Worm (Caenorhabditis elegans) whole organism, early embryonic: ENCODE data around the gene pid-1.

ENCODE experiments used
- ama-1 ChIP-seq: fragments of 150-350 bp; optimal IDR thresholded peaks from 2 replicates; lab custom pipeline; 2014
- ceh-36 ChIP-seq: sonication (generic microtip); optimal IDR thresholded peaks from 2 replicates; lab custom pipeline; 2016; ENCODE audit warnings: missing genetic modification characterization, inconsistent platforms, missing compliant biosample characterization
- ets-7 ChIP-seq: sonication (generic microtip); optimal IDR thresholded peaks from 2 replicates; lab custom pipeline; 2016; ENCODE audit warnings: missing genotype, missing genetic modification characterization, missing compliant biosample characterization
- hmbx-1 ChIP-seq: sonication (generic microtip); optimal IDR thresholded peaks from 2 replicates; lab custom pipeline; 2016; ENCODE audit warnings: mild to moderate bottlenecking, missing genetic modification characterization, missing compliant biosample characterization
- tbx-11 ChIP-seq: fragments of 200-800 bp; sonication (Bioruptor generic); IDR thresholded peaks from 2 replicates; pipeline ENCODE4 v1.3.6; 2022; ENCODE audit warnings: missing genetic modification characterization, missing compliant biosample characterization
- tbx-37 ChIP-seq: fragments of 200-800 bp; sonication (Bioruptor generic); conservative IDR thresholded peaks from 2 replicates; pipeline ENCODE4 v1.3.6; 2022; ENCODE audit warnings: missing genetic modification reagents, missing genetic modification characterization, missing compliant biosample characterization
- tra-4 ChIP-seq: sonication (generic microtip); optimal IDR thresholded peaks from 2 replicates; lab custom pipeline; 2017; ENCODE audit warnings: missing genetic modification characterization, missing compliant biosample characterization

- TF ChIP-seq ceh-36 (tag; lab: Kevin White, UChicago) (no peak), hmbx-1 (tag; lab: Kevin White, UChicago) (no peak), ama-1 (lab: Kevin White, UChicago) (no peak), tbx-11 (GFP tag; lab: Robert Waterston, UW) (no peak), ets-7 (no peak), tra-4 (tag; lab: Kevin White, UChicago) (no peak), tbx-37 (no peak)
Measured at ce11 chrII:7698406-7698805, 8.1 kb upstream of the pid-1 start, which contains the start of gene B0495.5.
